Fruit fly (Drosophila melanogaster) whole organism, wandering third instar larva: ENCODE data around the gene Sh3beta.

Source experiments
- Dfd ChIP-seq: fragments of >200 bp; optimal IDR thresholded peaks from 2 replicates; lab custom pipeline; 2017; ENCODE audit warnings: missing biosample characterization, missing genetic modification characterization
- Mio ChIP-seq: sonication (Bioruptor generic); optimal IDR thresholded peaks from 2 replicates; lab custom pipeline; 2016; ENCODE audit warnings: missing biosample characterization, missing genetic modification characterization
- Myc ChIP-seq: fragments of >200 bp; optimal IDR thresholded peaks from 2 replicates; lab custom pipeline; 2017
- br ChIP-seq: fragments of 200-800 bp; sonication (Bioruptor generic); optimal IDR thresholded peaks from 2 replicates; lab custom pipeline; 2016; ENCODE audit warnings: missing biosample characterization, missing genetic modification characterization
- h ChIP-seq: fragments of 200-800 bp; sonication (Bioruptor generic); optimal IDR thresholded peaks from 3 replicates; lab custom pipeline; 2016; ENCODE audit warnings: missing biosample characterization, mild to moderate bottlenecking, missing genetic modification characterization
- pan ChIP-seq: fragments of >200 bp; optimal IDR thresholded peaks from 2 replicates; lab custom pipeline; 2017
- psq ChIP-seq: fragments of 200-800 bp; sonication (Bioruptor generic); optimal IDR thresholded peaks from 3 replicates; lab custom pipeline; 2017; ENCODE audit warnings: missing biosample characterization, mild to moderate bottlenecking, missing genetic modification characterization, moderate library complexity
- rgr ChIP-seq: fragments of 200-800 bp; sonication (Bioruptor generic); optimal IDR thresholded peaks from 3 replicates; lab custom pipeline; 2016; ENCODE audit warnings: missing biosample characterization, mild to moderate bottlenecking, missing genetic modification characterization
- usp ChIP-seq: fragments of >200 bp; optimal IDR thresholded peaks from 2 replicates; lab custom pipeline; 2017; ENCODE audit warnings: missing biosample characterization, missing genetic modification characterization

- TF ChIP-seq usp (GFP tag; lab: Kevin White, UChicago), result no peak
- TF ChIP-seq Dfd (GFP tag; lab: Kevin White, UChicago), result no peak
- no peak for TF ChIP-seq h (GFP tag; lab: Kevin White, UChicago)
- no peak for TF ChIP-seq Mio (GFP tag; lab: Kevin White, UChicago)
- TF ChIP-seq pan, result no peak
- TF ChIP-seq rgr (GFP tag; lab: Kevin White, UChicago), result no peak
- no peak for TF ChIP-seq br (GFP tag; lab: Kevin White, UChicago)
- TF ChIP-seq psq, result no peak
- no peak for TF ChIP-seq Myc (lab: Kevin White, UChicago)
These were observed 49.3 kb downstream of the Sh3beta start, which contains the start of gene CG8607 for dm6 chr3L:7319768-7320167.
